Worm (Caenorhabditis elegans) whole organism, L3 larva: ENCODE measurements around the gene ppat-1.

Experiments
- R02D3.7 ChIP-seq: fragments of 150-350 bp; optimal IDR thresholded peaks from 2 replicates; lab custom pipeline; 2014; ENCODE audit warnings: missing biosample characterization, missing genetic modification characterization
- ZK546.5 ChIP-seq: sonication (generic microtip); optimal IDR thresholded peaks from 2 replicates; lab custom pipeline; 2017; ENCODE audit warnings: missing biosample characterization, missing genetic modification characterization
- aly-2 ChIP-seq: fragments of 150-350 bp; optimal IDR thresholded peaks from 2 replicates; lab custom pipeline; 2014; ENCODE audit warnings: missing biosample characterization, missing genetic modification characterization
- ama-1 ChIP-seq: fragments of 150-350 bp; optimal IDR thresholded peaks from 2 replicates; lab custom pipeline; 2018
- ceh-16 ChIP-seq: sonication (generic microtip); optimal IDR thresholded peaks from 2 replicates; lab custom pipeline; 2017; ENCODE audit warnings: missing biosample characterization, missing genetic modification characterization
- ceh-28 ChIP-seq: fragments of 150-350 bp; optimal IDR thresholded peaks from 2 replicates; lab custom pipeline; 2014; ENCODE audit warnings: missing biosample characterization, missing genetic modification reagents, missing genetic modification characterization
- ceh-82 ChIP-seq: fragments of 150-350 bp; optimal IDR thresholded peaks from 2 replicates; lab custom pipeline; 2014; ENCODE audit warnings: missing biosample characterization, missing genetic modification characterization
- ceh-9 ChIP-seq: sonication (generic microtip); optimal IDR thresholded peaks from 2 replicates; lab custom pipeline; 2018; ENCODE audit warnings: missing biosample characterization, missing genetic modification characterization
- egl-27 ChIP-seq: sonication (generic microtip); optimal IDR thresholded peaks from 4 replicates; lab custom pipeline; 2017; ENCODE audit warnings: missing biosample characterization, missing genetic modification reagents, missing genetic modification characterization
- egl-5 ChIP-seq: fragments of 150-350 bp; optimal IDR thresholded peaks from 2 replicates; lab custom pipeline; 2017; ENCODE audit warnings: missing biosample characterization, missing genetic modification reagents, missing genetic modification characterization, inconsistent platforms
- elt-1 ChIP-seq: fragments of 150-350 bp; optimal IDR thresholded peaks from 2 replicates; lab custom pipeline; 2014; ENCODE audit warnings: missing biosample characterization, missing genetic modification characterization
- elt-2 ChIP-seq: sonication (generic microtip); optimal IDR thresholded peaks from 2 replicates; lab custom pipeline; 2016; ENCODE audit warnings: missing genetic modification reagents, mild to moderate bottlenecking, missing genetic modification characterization, missing compliant biosample characterization
- elt-3 ChIP-seq, 3 experiments: fragments of 150-350 bp in 1 of 3; sonication (generic microtip) in 2 of 3; optimal IDR thresholded peaks; 2 replicates in 2 of 3; 4 replicates in 1 of 3; lab custom pipeline; 2014 to 2017; ENCODE audit warnings: missing biosample characterization in 3 of 3, missing genetic modification characterization in 3 of 3
- eor-1 ChIP-seq, 2 experiments: fragments of 150-350 bp; optimal IDR thresholded peaks; 2 replicates each; lab custom pipeline; 2014 to 2018; ENCODE audit warnings: missing biosample characterization in 2 of 2, missing genetic modification characterization in 2 of 2
- fkh-10 ChIP-seq: sonication (generic microtip); optimal IDR thresholded peaks from 2 replicates; lab custom pipeline; 2017; ENCODE audit warnings: missing biosample characterization, missing genetic modification reagents, missing genetic modification characterization
- fos-1 ChIP-seq: fragments of 150-350 bp; optimal IDR thresholded peaks from 2 replicates; lab custom pipeline; 2014; ENCODE audit warnings: missing biosample characterization, missing genetic modification characterization
- hmg-11 ChIP-seq: sonication (generic microtip); optimal IDR thresholded peaks from 2 replicates; lab custom pipeline; 2016; ENCODE audit warnings: missing genetic modification characterization, missing compliant biosample characterization
- jun-1 ChIP-seq: fragments of 150-350 bp; optimal IDR thresholded peaks from 2 replicates; lab custom pipeline; 2014; ENCODE audit warnings: missing biosample characterization, missing genetic modification reagents, missing genetic modification characterization
- lin-39 ChIP-seq: fragments of 150-350 bp; optimal IDR thresholded peaks from 2 replicates; lab custom pipeline; 2018; ENCODE audit warnings: missing biosample characterization, missing genetic modification reagents, missing genetic modification characterization
- lsy-12 ChIP-seq: sonication (generic microtip); optimal IDR thresholded peaks from 2 replicates; lab custom pipeline; 2016; ENCODE audit warnings: mild to moderate bottlenecking, missing genetic modification characterization, missing compliant biosample characterization
- mdl-1 ChIP-seq: fragments of 150-350 bp; optimal IDR thresholded peaks from 2 replicates; lab custom pipeline; 2014; ENCODE audit warnings: missing biosample characterization, missing genetic modification characterization
- mml-1 ChIP-seq: fragments of 150-350 bp; sonication (generic microtip); optimal IDR thresholded peaks from 3 replicates; lab custom pipeline; 2014; ENCODE audit warnings: missing biosample characterization, missing genetic modification characterization
- nfya-1 ChIP-seq: sonication (generic microtip); optimal IDR thresholded peaks from 2 replicates; lab custom pipeline; 2017; ENCODE audit warnings: missing genetic modification characterization, mild to moderate bottlenecking, missing compliant biosample characterization, antibody characterized with exemption, moderate library complexity; ENCODE audit not compliant: insufficient read depth
- nhr-11 ChIP-seq: fragments of 150-350 bp; optimal IDR thresholded peaks from 2 replicates; lab custom pipeline; 2014; ENCODE audit warnings: missing biosample characterization, missing genetic modification characterization
- nhr-12 ChIP-seq: fragments of 150-350 bp; optimal IDR thresholded peaks from 2 replicates; lab custom pipeline; 2014; ENCODE audit warnings: missing biosample characterization, missing genetic modification characterization
- nhr-23 ChIP-seq: fragments of 150-350 bp; optimal IDR thresholded peaks from 2 replicates; lab custom pipeline; 2014; ENCODE audit warnings: missing biosample characterization, missing genetic modification reagents, missing genetic modification characterization
- nhr-25 ChIP-seq: sonication (generic microtip); optimal IDR thresholded peaks from 2 replicates; lab custom pipeline; 2017; ENCODE audit warnings: missing biosample characterization, missing genetic modification characterization
- nhr-67 ChIP-seq: fragments of 150-350 bp; optimal IDR thresholded peaks from 2 replicates; lab custom pipeline; 2014; ENCODE audit warnings: missing biosample characterization, missing genetic modification characterization
- nhr-77 ChIP-seq: fragments of 150-350 bp; optimal IDR thresholded peaks from 2 replicates; lab custom pipeline; 2014; ENCODE audit warnings: missing biosample characterization, missing genetic modification characterization
- pha-4 ChIP-seq: fragments of 150-350 bp; optimal IDR thresholded peaks from 2 replicates; lab custom pipeline; 2014; ENCODE audit warnings: missing biosample characterization, missing genetic modification reagents, missing genetic modification characterization
- pqm-1 ChIP-seq: fragments of 150-350 bp; optimal IDR thresholded peaks from 2 replicates; lab custom pipeline; 2017; ENCODE audit warnings: missing biosample characterization, missing genetic modification characterization, inconsistent platforms
- sea-2 ChIP-seq: fragments of 150-350 bp; sonication (generic microtip); optimal IDR thresholded peaks from 4 replicates; lab custom pipeline; 2014; ENCODE audit warnings: missing biosample characterization, missing genetic modification reagents, missing genetic modification characterization
- skn-1 ChIP-seq: fragments of 150-350 bp; optimal IDR thresholded peaks from 2 replicates; lab custom pipeline; 2014; ENCODE audit warnings: missing biosample characterization, missing genetic modification characterization
- snpc-4 ChIP-seq: fragments of 150-350 bp; optimal IDR thresholded peaks from 2 replicates; lab custom pipeline; 2014; ENCODE audit warnings: missing biosample characterization, missing genetic modification characterization
- tbx-2 ChIP-seq: sonication (generic microtip); optimal IDR thresholded peaks from 2 replicates; lab custom pipeline; 2016; ENCODE audit warnings: mild to moderate bottlenecking, missing genetic modification characterization, missing compliant biosample characterization
- unc-39 ChIP-seq: sonication (generic microtip); optimal IDR thresholded peaks from 4 replicates; lab custom pipeline; 2017; ENCODE audit warnings: missing biosample characterization, missing genetic modification characterization
- zag-1 ChIP-seq: fragments of 150-350 bp; optimal IDR thresholded peaks from 2 replicates; lab custom pipeline; 2014; ENCODE audit warnings: missing biosample characterization, missing genetic modification characterization
- ztf-11 ChIP-seq: fragments of 150-350 bp; optimal IDR thresholded peaks from 2 replicates; lab custom pipeline; 2014; ENCODE audit warnings: missing biosample characterization, missing genetic modification characterization
- ztf-4 ChIP-seq: fragments of 150-350 bp; optimal IDR thresholded peaks from 2 replicates; lab custom pipeline; 2014; ENCODE audit warnings: missing biosample characterization, missing genetic modification characterization

Gene ppat-1

ce11 chrIII:4688965-4689364 is at the start of gene ppat-1:
TSS of gene ppat-1 (plus strand) at chrIII:4689280.
- no peak for TF ChIP-seq ztf-11
- peak; percentile 41 for TF ChIP-seq elt-2
- TF ChIP-seq nhr-12 (tag; lab: Kevin White, UChicago), result no peak
- TF ChIP-seq, all 47 proteins: peak for 1

- TF ChIP-seq nhr-11 (tag; lab: Kevin White, UChicago) (no peak), ceh-9 (no peak), lsy-12 (tag; lab: Kevin White, UChicago) (no peak), hmg-11 (tag; lab: Kevin White, UChicago) (no peak), skn-1 (tag; lab: Kevin White, UChicago) (no peak), jun-1 (tag; lab: Kevin White, UChicago) (no peak), elt-2 (peak; percentile 79), egl-27 (no peak), pqm-1 (tag; lab: Kevin White, UChicago) (peak; percentile 57), eor-1 (tag; optimal IDR thresholded peaks at IDR 0.05; lab: Kevin White, UChicago) (no peak), elt-1 (no peak)
Observed at ce11 chrIII:4643262-4643661, 45.8 kb upstream of the ppat-1 start, which contains the start of gene pfas-1. TSS of gene pfas-1 (minus strand) at chrIII:4643310.

- no peak for TF ChIP-seq lsy-12 (tag; lab: Kevin White, UChicago)
- TF ChIP-seq eor-1 (tag; optimal IDR thresholded peaks at IDR 0.05; lab: Kevin White, UChicago), result no peak
Observed at ce11 chrIII:4646246-4646645, 42.8 kb upstream of the ppat-1 start, which contains the start of gene pqn-29. TSS of gene pqn-29 (minus strand) at chrIII:4646346.

- TF ChIP-seq lsy-12 (tag; lab: Kevin White, UChicago), result no peak
- no peak for TF ChIP-seq snpc-4 (tag; lab: Kevin White, UChicago)
- no peak for TF ChIP-seq fkh-10 (GFP tag; lab: Kevin White, UChicago)
- TF ChIP-seq jun-1 (tag; lab: Kevin White, UChicago), result no peak
- TF ChIP-seq pha-4 (tag; lab: Kevin White, UChicago), result no peak
- no peak for TF ChIP-seq elt-1
- TF ChIP-seq nfya-1 (tag; lab: Kevin White, UChicago), result no peak
- no peak for TF ChIP-seq egl-5 (tag; lab: Kevin White, UChicago)
- no peak for TF ChIP-seq hmg-11 (tag; lab: Kevin White, UChicago)
- no peak for TF ChIP-seq elt-3 (tag; optimal IDR thresholded peaks at IDR 0.05; lab: Kevin White, UChicago)
- TF ChIP-seq ztf-4, result no peak
- TF ChIP-seq R02D3.7, result no peak
- no peak for TF ChIP-seq nhr-67 (tag; lab: Kevin White, UChicago)
- no peak for TF ChIP-seq nhr-77
- no peak for TF ChIP-seq sea-2 (GFP tag; lab: Kevin White, UChicago)
- TF ChIP-seq mdl-1, result no peak
- no peak for TF ChIP-seq aly-2 (tag; lab: Kevin White, UChicago)
- no peak for TF ChIP-seq fos-1 (tag; lab: Kevin White, UChicago)
- no peak for TF ChIP-seq ceh-28 (tag; lab: Kevin White, UChicago)
Observed at ce11 chrIII:4647341-4647740, 41.7 kb upstream of the ppat-1 start.

- TF ChIP-seq ZK546.5 (tag; lab: Kevin White, UChicago) (no peak), pqm-1 (tag; lab: Kevin White, UChicago) (peak; percentile 59), elt-2 (peak; percentile 44)
Observed at ce11 chrIII:4647878-4648277, 41.2 kb upstream of the ppat-1 start, which contains the start of gene T23F11.6. TSS of gene T23F11.6 (minus strand) at chrIII:4647922.

- TF ChIP-seq jun-1 (tag; lab: Kevin White, UChicago) (peak; percentile 93), pqm-1 (tag; lab: Kevin White, UChicago) (peak; percentile 98), egl-5 (tag; lab: Kevin White, UChicago) (peak; percentile 88), ama-1 (lab: Kevin White, UChicago) (peak; percentile 30), lin-39 (peak; percentile 90), aly-2 (tag; lab: Kevin White, UChicago) (no peak), zag-1 (tag; lab: Kevin White, UChicago) (no peak), ceh-28 (tag; lab: Kevin White, UChicago) (peak; percentile 95), mml-1 (peak; percentile 24), hmg-11 (tag; lab: Kevin White, UChicago) (peak; percentile 81), fkh-10 (GFP tag; lab: Kevin White, UChicago) (peak; percentile 49), lsy-12 (tag; lab: Kevin White, UChicago) (peak; percentile 87), nhr-67 (tag; lab: Kevin White, UChicago) (no peak), ceh-9 (no peak), nhr-12 (tag; lab: Kevin White, UChicago) (no peak), nhr-23 (tag; lab: Kevin White, UChicago) (peak; percentile 92), ceh-16 (no peak), ceh-82 (tag; lab: Kevin White, UChicago) (no peak), unc-39 (tag; lab: Kevin White, UChicago) (no peak), ztf-11 (no peak), mdl-1 (peak; percentile 99), elt-2 (peak; percentile 96), nhr-25 (tag; lab: Kevin White, UChicago) (peak; percentile 98), nhr-77 (no peak), sea-2 (GFP tag; lab: Kevin White, UChicago) (peak; percentile 47), R02D3.7 (peak; percentile 64), tbx-2 (peak; percentile 74), egl-27 (peak; percentile 35), nhr-11 (tag; lab: Kevin White, UChicago) (peak; percentile 87), skn-1 (tag; lab: Kevin White, UChicago) (no peak), eor-1 (tag; optimal IDR thresholded peaks at IDR 0.05; lab: Kevin White, UChicago) (no peak)
Observed at ce11 chrIII:4649363-4649768, 39.7 kb upstream of the ppat-1 start.
